ENCODE assay signal across 1 fruit fly cellular context in genomic region chrX:2184563-2184962, dm6.
TF ChIP-seq lines count a peak whose summit lies in the region.

Gene Nmd3, minus strand, starts transcription at chrX:2184668.
Gene CG17776, plus strand, starts transcription at chrX:2184725.

TF ChIP-seq in whole organism, embryonic, 481 proteins besides CTCF, POLR2A, EP300 and RAD21 (continued from another document and continues in another):
- TF ChIP-seq slou (GFP tag; optimal IDR thresholded peaks at IDR 0.05; lab: Kevin White, UChicago) (no peak), sd (tag; optimal IDR thresholded peaks at IDR 0.05; lab: Kevin White, UChicago) (no peak), CG17568 (GFP tag; optimal IDR thresholded peaks at IDR 0.05; lab: Kevin White, UChicago) (no peak), Dbx (GFP tag; IDR thresholded peaks at IDR 0.05; lab: Robert Waterston, UW) (peak; percentile 36; the same call in 1 of the 3 replicates), D (optimal IDR thresholded peaks at IDR 0.05; lab: Kevin White, UChicago) (no peak), D (GFP tag; optimal IDR thresholded peaks at IDR 0.05; lab: Kevin White, UChicago) (no peak), fu2 (GFP tag; optimal IDR thresholded peaks at IDR 0.05; lab: Kevin White, UChicago) (no peak), pros (GFP tag; optimal IDR thresholded peaks at IDR 0.05; lab: Kevin White, UChicago) (no peak), CG6175 (GFP tag; IDR thresholded peaks at IDR 0.05; lab: Robert Waterston, UW) (no peak), lov (optimal IDR thresholded peaks at IDR 0.05; lab: Kevin White, UChicago) (no peak), lov (GFP tag; IDR thresholded peaks at IDR 0.05; lab: Robert Waterston, UW) (no peak), cwo (GFP tag; optimal IDR thresholded peaks at IDR 0.05; lab: Kevin White, UChicago) (peak; percentile 79), sima (GFP tag; optimal IDR thresholded peaks at IDR 0.05; lab: Kevin White, UChicago) (no peak), NfI (GFP tag; optimal IDR thresholded peaks at IDR 0.05; lab: Kevin White, UChicago) (no peak), CG7745 (tag; optimal IDR thresholded peaks at IDR 0.05; lab: Kevin White, UChicago) (no peak), CG9876 (GFP tag; optimal IDR thresholded peaks at IDR 0.05; lab: Kevin White, UChicago) (no peak), CG1233 (GFP tag; optimal IDR thresholded peaks at IDR 0.05; lab: Kevin White, UChicago) (no peak), Ptx1 (GFP tag; IDR thresholded peaks at IDR 0.05; lab: Robert Waterston, UW) (no peak), ara (GFP tag; IDR thresholded peaks at IDR 0.05; lab: Robert Waterston, UW) (no peak), CG8281 (tag; optimal IDR thresholded peaks at IDR 0.05; lab: Kevin White, UChicago) (no peak), gcm2 (GFP tag; optimal IDR thresholded peaks at IDR 0.05; lab: Kevin White, UChicago) (no peak), Hand (GFP tag; optimal IDR thresholded peaks at IDR 0.05; lab: Kevin White, UChicago) (no peak), CG2199 (GFP tag; IDR thresholded peaks at IDR 0.05; lab: Robert Waterston, UW) (no peak), Sry-δ (GFP tag; optimal IDR thresholded peaks at IDR 0.05; lab: Kevin White, UChicago) (peak; percentile 73), Lim3 (GFP tag; IDR thresholded peaks at IDR 0.05; lab: Robert Waterston, UW) (no peak), CG7928 (GFP tag; optimal IDR thresholded peaks at IDR 0.05; lab: Kevin White, UChicago) (no peak), Sox100B (GFP tag; optimal IDR thresholded peaks at IDR 0.05; lab: Kevin White, UChicago) (no peak), Six4 (GFP tag; optimal IDR thresholded peaks at IDR 0.05; lab: Kevin White, UChicago) (no peak), Ravus (GFP tag; IDR thresholded peaks at IDR 0.05; lab: Robert Waterston, UW) (no peak), zen2 (GFP tag; IDR thresholded peaks at IDR 0.05; lab: Robert Waterston, UW; ENCODE audit: partially characterized antibody) (peak; percentile 63; the same call in 2 of the 3 replicates), Lpt (GFP tag; optimal IDR thresholded peaks at IDR 0.05; lab: Kevin White, UChicago) (no peak), repo (GFP tag; optimal IDR thresholded peaks at IDR 0.05; lab: Kevin White, UChicago) (no peak), CG7987 (GFP tag; optimal IDR thresholded peaks at IDR 0.05; lab: Kevin White, UChicago) (no peak), Dll (GFP tag; IDR thresholded peaks at IDR 0.05; lab: Robert Waterston, UW; ENCODE audit: partially characterized antibody) (peak; percentile 79), Atf6 (GFP tag; IDR thresholded peaks at IDR 0.05; lab: Robert Waterston, UW) (no peak), abd-A (tag; optimal IDR thresholded peaks at IDR 0.05; lab: Kevin White, UChicago) (no peak), twi (tag; optimal IDR thresholded peaks at IDR 0.05; lab: Kevin White, UChicago) (peak; percentile 3), CG13624 (GFP tag; optimal IDR thresholded peaks at IDR 0.05; lab: Kevin White, UChicago) (peak; percentile 46), pb (GFP tag; optimal IDR thresholded peaks at IDR 0.05; lab: Kevin White, UChicago) (no peak), insv (GFP tag; optimal IDR thresholded peaks at IDR 0.05; lab: Kevin White, UChicago) (no peak), CG6272 (GFP tag; IDR thresholded peaks at IDR 0.05; lab: Robert Waterston, UW) (no peak), ATbp (GFP tag; optimal IDR thresholded peaks at IDR 0.05; lab: Kevin White, UChicago) (no peak), bcd (GFP tag; optimal IDR thresholded peaks at IDR 0.05; lab: Kevin White, UChicago) (peak; percentile 33), Doc2 (GFP tag; IDR thresholded peaks at IDR 0.05; lab: Robert Waterston, UW) (no peak), az2 (GFP tag; optimal IDR thresholded peaks at IDR 0.05; lab: Kevin White, UChicago) (no peak), CG10462 (GFP tag; optimal IDR thresholded peaks at IDR 0.05; lab: Kevin White, UChicago) (no peak), CG15073 (GFP tag; optimal IDR thresholded peaks at IDR 0.05; lab: Kevin White, UChicago) (no peak), PHDP (tag; optimal IDR thresholded peaks at IDR 0.05; lab: Kevin White, UChicago) (no peak), CG17385 (GFP tag; optimal IDR thresholded peaks at IDR 0.05; lab: Kevin White, UChicago) (no peak), CG18619 (GFP tag; optimal IDR thresholded peaks at IDR 0.05; lab: Kevin White, UChicago) (no peak), sna (GFP tag; IDR thresholded peaks at IDR 0.05; lab: Robert Waterston, UW; ENCODE audit: partially characterized antibody) (peak; percentile 77), Mad (GFP tag; optimal IDR thresholded peaks at IDR 0.05; lab: Kevin White, UChicago) (no peak), CG8478 (optimal IDR thresholded peaks at IDR 0.05; lab: Kevin White, UChicago) (no peak), CG32772 (GFP tag; IDR thresholded peaks at IDR 0.05; lab: Robert Waterston, UW) (no peak), dati (GFP tag; IDR thresholded peaks at IDR 0.05; lab: Robert Waterston, UW) (no peak), CG9932 (GFP tag; IDR thresholded peaks at IDR 0.05; lab: Robert Waterston, UW) (no peak; the same call in 1 of the 2 replicates), Dip2 (GFP tag; IDR thresholded peaks at IDR 0.05; lab: Robert Waterston, UW) (no peak), CG1529 (GFP tag; optimal IDR thresholded peaks at IDR 0.05; lab: Kevin White, UChicago) (no peak), wdn (GFP tag; IDR thresholded peaks at IDR 0.05; lab: Robert Waterston, UW) (no peak), pho (GFP tag; optimal IDR thresholded peaks at IDR 0.05; lab: Kevin White, UChicago) (no peak), vvl (GFP tag; IDR thresholded peaks at IDR 0.05; lab: Robert Waterston, UW) (no peak), Nf-YB (GFP tag; optimal IDR thresholded peaks at IDR 0.05; lab: Kevin White, UChicago) (no peak), CG6813 (GFP tag; optimal IDR thresholded peaks at IDR 0.05; lab: Kevin White, UChicago) (no peak), ci (GFP tag; IDR thresholded peaks at IDR 0.05; lab: Robert Waterston, UW) (no peak), CG11696 (GFP tag; IDR thresholded peaks at IDR 0.05; lab: Robert Waterston, UW) (no peak), sc (optimal IDR thresholded peaks at IDR 0.05; lab: Kevin White, UChicago) (no peak), sc (GFP tag; optimal IDR thresholded peaks at IDR 0.05; lab: Kevin White, UChicago) (no peak), hbn (GFP tag; IDR thresholded peaks at IDR 0.05; lab: Robert Waterston, UW; ENCODE audit: partially characterized antibody) (peak; percentile 63), unpg (GFP tag; optimal IDR thresholded peaks at IDR 0.05; lab: Kevin White, UChicago) (no peak), Jarid2 (GFP tag; optimal IDR thresholded peaks at IDR 0.05; lab: Kevin White, UChicago) (no peak), lbe (GFP tag; optimal IDR thresholded peaks at IDR 0.05; lab: Kevin White, UChicago) (no peak), CG2875 (GFP tag; optimal IDR thresholded peaks at IDR 0.05; lab: Kevin White, UChicago) (no peak), Ets65A (GFP tag; lab: Kevin White, UChicago) (no peak), Dref (GFP tag; IDR thresholded peaks at IDR 0.05; lab: Robert Waterston, UW) (peak; percentile 73), Oli (tag; optimal IDR thresholded peaks at IDR 0.05; lab: Kevin White, UChicago) (no peak), CG10321 (GFP tag; IDR thresholded peaks at IDR 0.05; lab: Robert Waterston, UW) (no peak), Drgx (GFP tag; IDR thresholded peaks at IDR 0.05; lab: Robert Waterston, UW) (no peak), h (optimal IDR thresholded peaks at IDR 0.05; lab: Kevin White, UChicago) (no peak), CG3838 (GFP tag; optimal IDR thresholded peaks at IDR 0.05; lab: Kevin White, UChicago) (no peak), unc-4 (GFP tag; IDR thresholded peaks at IDR 0.05; lab: Robert Waterston, UW; ENCODE audit: partially characterized antibody) (peak; percentile 69), tio (GFP tag; optimal IDR thresholded peaks at IDR 0.05; lab: Kevin White, UChicago) (no peak), lola (GFP tag; optimal IDR thresholded peaks at IDR 0.05; lab: Kevin White, UChicago) (peak in 1 of 3 experiments; percentile 15), lab (GFP tag; optimal IDR thresholded peaks at IDR 0.05; lab: Kevin White, UChicago) (no peak), pan (optimal IDR thresholded peaks at IDR 0.05; lab: Kevin White, UChicago) (no peak), pan (GFP tag; optimal IDR thresholded peaks at IDR 0.05 in 1 of 2, IDR thresholded peaks at IDR 0.05 in 1 of 2) (no peak), odd (GFP tag; optimal IDR thresholded peaks at IDR 0.05; lab: Kevin White, UChicago) (no peak), cas (GFP tag; IDR thresholded peaks at IDR 0.05; lab: Robert Waterston, UW) (no peak), ab (GFP tag; optimal IDR thresholded peaks at IDR 0.05; lab: Kevin White, UChicago) (no peak), eve (GFP tag; optimal IDR thresholded peaks at IDR 0.05; lab: Kevin White, UChicago) (no peak), ham (GFP tag; IDR thresholded peaks at IDR 0.05; lab: Robert Waterston, UW) (no peak), CG11456 (GFP tag; IDR thresholded peaks at IDR 0.05; lab: Robert Waterston, UW) (no peak), CG3995 (GFP tag; optimal IDR thresholded peaks at IDR 0.05; lab: Kevin White, UChicago) (no peak), esg (GFP tag; conservative IDR thresholded peaks at IDR 0.05; lab: Robert Waterston, UW) (no peak), Asciz (GFP tag; optimal IDR thresholded peaks at IDR 0.05; lab: Kevin White, UChicago) (no peak), sr (GFP tag; IDR thresholded peaks at IDR 0.05; lab: Robert Waterston, UW) (no peak), toy (GFP tag; IDR thresholded peaks at IDR 0.05; lab: Robert Waterston, UW) (no peak), Scr (GFP tag; IDR thresholded peaks at IDR 0.05; lab: Robert Waterston, UW; ENCODE audit: partially characterized antibody) (peak; percentile 73), Fer3 (tag; optimal IDR thresholded peaks at IDR 0.05; lab: Kevin White, UChicago) (no peak), CG12104 (GFP tag; optimal IDR thresholded peaks at IDR 0.05; lab: Kevin White, UChicago) (no peak), Fer2 (tag; optimal IDR thresholded peaks at IDR 0.05; lab: Kevin White, UChicago) (no peak), HHEX (GFP tag; optimal IDR thresholded peaks at IDR 0.05; lab: Kevin White, UChicago) (no peak), CG15479 (GFP tag; optimal IDR thresholded peaks at IDR 0.05; lab: Kevin White, UChicago) (no peak), H15 (GFP tag; IDR thresholded peaks at IDR 0.05; lab: Robert Waterston, UW) (no peak), Bgb (GFP tag; IDR thresholded peaks at IDR 0.05; lab: Robert Waterston, UW; ENCODE audit: partially characterized antibody) (peak; percentile 61), CG17361 (GFP tag; IDR thresholded peaks at IDR 0.05; lab: Robert Waterston, UW) (no peak), cg (GFP tag; optimal IDR thresholded peaks at IDR 0.05; lab: Kevin White, UChicago) (peak; percentile 3), Camta (GFP tag; optimal IDR thresholded peaks at IDR 0.05; lab: Kevin White, UChicago) (no peak), Hr3 (GFP tag; optimal IDR thresholded peaks at IDR 0.05; lab: Kevin White, UChicago) (no peak), CG18476 (GFP tag; optimal IDR thresholded peaks at IDR 0.05; lab: Kevin White, UChicago) (no peak), Atf-2 (GFP tag; optimal IDR thresholded peaks at IDR 0.05; lab: Kevin White, UChicago) (no peak), ems (GFP tag; optimal IDR thresholded peaks at IDR 0.05; lab: Kevin White, UChicago) (no peak), bsh (GFP tag; optimal IDR thresholded peaks at IDR 0.05; lab: Kevin White, UChicago) (no peak), caup (GFP tag; optimal IDR thresholded peaks at IDR 0.05; lab: Kevin White, UChicago; ENCODE audit: severe bottlenecking) (no peak), Optix (GFP tag; IDR thresholded peaks at IDR 0.05; lab: Robert Waterston, UW) (no peak), Poxn (GFP tag; IDR thresholded peaks at IDR 0.05; lab: Robert Waterston, UW) (no peak), CG14860 (GFP tag; IDR thresholded peaks at IDR 0.05; lab: Robert Waterston, UW; ENCODE audit: partially characterized antibody) (peak; percentile 78), HmgZ (tag; optimal IDR thresholded peaks at IDR 0.05; lab: Kevin White, UChicago) (peak; percentile 60), gce (GFP tag; IDR thresholded peaks at IDR 0.05; lab: Robert Waterston, UW) (no peak), CG10543 (GFP tag; optimal IDR thresholded peaks at IDR 0.05; lab: Kevin White, UChicago) (no peak), schlank (tag; optimal IDR thresholded peaks at IDR 0.05; lab: Kevin White, UChicago) (no peak), MESR4 (GFP tag; optimal IDR thresholded peaks at IDR 0.05; lab: Kevin White, UChicago) (no peak), pita (GFP tag; optimal IDR thresholded peaks at IDR 0.05; lab: Kevin White, UChicago) (no peak), CG14014 (GFP tag; IDR thresholded peaks at IDR 0.05; lab: Robert Waterston, UW) (no peak), dan (GFP tag; IDR thresholded peaks at IDR 0.05; lab: Robert Waterston, UW) (no peak), grau (tag; optimal IDR thresholded peaks at IDR 0.05; lab: Kevin White, UChicago) (peak; percentile 17), CG10654 (GFP tag; optimal IDR thresholded peaks at IDR 0.05; lab: Kevin White, UChicago) (no peak), nmo (GFP tag; optimal IDR thresholded peaks at IDR 0.05; lab: Kevin White, UChicago) (peak; percentile 39), croc (GFP tag; conservative IDR thresholded peaks at IDR 0.05; lab: Robert Waterston, UW) (no peak), Spps (tag; optimal IDR thresholded peaks at IDR 0.05; lab: Kevin White, UChicago) (no peak), CG15601 (tag; optimal IDR thresholded peaks at IDR 0.05; lab: Kevin White, UChicago) (no peak), fd64A (GFP tag; optimal IDR thresholded peaks at IDR 0.05; lab: Kevin White, UChicago) (no peak), Doc3 (GFP tag; IDR thresholded peaks at IDR 0.05; lab: Robert Waterston, UW; ENCODE audit: partially characterized antibody) (peak; percentile 58; the same call in 1 of the 3 replicates), CG12071 (GFP tag; optimal IDR thresholded peaks at IDR 0.05; lab: Kevin White, UChicago) (no peak), CG10979 (tag; optimal IDR thresholded peaks at IDR 0.05; lab: Kevin White, UChicago) (no peak), CrebB (tag; optimal IDR thresholded peaks at IDR 0.05; lab: Kevin White, UChicago) (no peak), CG5180 (GFP tag; optimal IDR thresholded peaks at IDR 0.05; lab: Kevin White, UChicago) (no peak), Taf1 (GFP tag; IDR thresholded peaks at IDR 0.05; lab: Robert Waterston, UW) (no peak), CG1832 (GFP tag; optimal IDR thresholded peaks at IDR 0.05; lab: Kevin White, UChicago) (no peak), zen (tag; optimal IDR thresholded peaks at IDR 0.05; lab: Kevin White, UChicago) (no peak), dpn (GFP tag; optimal IDR thresholded peaks at IDR 0.05; lab: Kevin White, UChicago) (peak in 1 of 2 experiments; percentile 5)
